Fruit fly (Drosophila melanogaster) whole organism, embryonic: Measurements from ENCODE around the gene Cpr64Ad.

Experiments
- Abd-B ChIP-seq: fragments of 200-800 bp; sonication (Bioruptor generic); optimal IDR thresholded peaks from 2 replicates; lab custom pipeline; 2018; ENCODE audit warnings: missing biosample characterization, mild to moderate bottlenecking, missing genetic modification characterization, moderate library complexity
- Bgb ChIP-seq: fragments of 200-800 bp; sonication (Bioruptor generic); IDR thresholded peaks from 2 replicates; pipeline ENCODE4 v1.3.6; 2022; ENCODE audit warnings: missing biosample characterization, missing genetic modification characterization; ENCODE audit not compliant: partially characterized antibody
- CG1024 ChIP-seq: fragments of 200-800 bp; sonication (Bioruptor generic); IDR thresholded peaks from 2 replicates; pipeline ENCODE4 v1.3.6; 2022; ENCODE audit warnings: missing biosample characterization, missing genetic modification characterization
- CG13775 ChIP-seq: fragments of 200-800 bp; sonication (Bioruptor generic); optimal IDR thresholded peaks from 3 replicates; lab custom pipeline; 2017; ENCODE audit warnings: missing biosample characterization, mild to moderate bottlenecking, missing genetic modification characterization
- CG15514 ChIP-seq: fragments of 200-800 bp; sonication (Bioruptor generic); optimal IDR thresholded peaks from 3 replicates; lab custom pipeline; 2017; ENCODE audit warnings: missing biosample characterization, missing genetic modification characterization, mild to moderate bottlenecking, moderate library complexity, missing genetic modification reagents
- CG16779 ChIP-seq: fragments of 200-800 bp; sonication (Bioruptor generic); IDR thresholded peaks from 2 replicates; pipeline ENCODE4 v1.3.6; 2022; ENCODE audit warnings: missing biosample characterization, missing genetic modification characterization
- CG17829 ChIP-seq: fragments of 200-800 bp; optimal IDR thresholded peaks from 2 replicates; lab custom pipeline; 2019; ENCODE audit warnings: missing biosample characterization, mild to moderate bottlenecking, missing genetic modification characterization, moderate library complexity
- CG4404 ChIP-seq: fragments of 200-800 bp; sonication (Bioruptor generic); IDR thresholded peaks from 2 replicates; pipeline ENCODE4 v1.3.6; 2022; ENCODE audit warnings: missing biosample characterization, missing genetic modification characterization
- CG6854 ChIP-seq: fragments of 200-800 bp; sonication (Bioruptor generic); optimal IDR thresholded peaks from 3 replicates; lab custom pipeline; 2017; ENCODE audit warnings: missing biosample characterization, mild to moderate bottlenecking, missing genetic modification characterization
- Deaf1 ChIP-seq: fragments of 200-800 bp; optimal IDR thresholded peaks from 3 replicates; lab custom pipeline; 2019; ENCODE audit warnings: missing biosample characterization, mild to moderate bottlenecking, missing genetic modification characterization, moderate library complexity
- Ets65A ChIP-seq: fragments of 200-800 bp; sonication (Bioruptor generic); peaks from one replicate; lab custom pipeline; 2016; ENCODE audit warnings: missing biosample characterization, missing genetic modification characterization
- Fer2 ChIP-seq: fragments of 200-800 bp; sonication (Bioruptor generic); optimal IDR thresholded peaks from 2 replicates; lab custom pipeline; 2018; ENCODE audit warnings: missing biosample characterization, mild to moderate bottlenecking, missing genetic modification characterization, moderate library complexity
- H15 ChIP-seq: fragments of 200-800 bp; sonication (Bioruptor generic); IDR thresholded peaks from 3 replicates; pipeline ENCODE4 v1.3.6; 2022; ENCODE audit warnings: missing biosample characterization, missing genetic modification characterization
- HLH4C ChIP-seq: fragments of 200-800 bp; sonication (Bioruptor generic); IDR thresholded peaks from 3 replicates; pipeline ENCODE4 v1.3.6; 2022; ENCODE audit warnings: missing biosample characterization, missing genetic modification characterization; ENCODE audit not compliant: partially characterized antibody
- MBD-R2 ChIP-seq: fragments of 200-800 bp; sonication (Bioruptor generic); IDR thresholded peaks from 2 replicates; pipeline ENCODE4 v1.3.6; 2022; ENCODE audit warnings: missing biosample characterization, missing genetic modification characterization
- Mad ChIP-seq: fragments of 200-800 bp; sonication (Bioruptor generic); optimal IDR thresholded peaks from 2 replicates; lab custom pipeline; 2016; ENCODE audit warnings: missing biosample characterization, missing genetic modification characterization
- Med ChIP-seq: fragments of 200-800 bp; sonication (Bioruptor generic); peaks from one replicate; lab custom pipeline; 2016; ENCODE audit warnings: missing biosample characterization, missing genetic modification characterization, mild to moderate bottlenecking, inconsistent platforms, moderate library complexity
- Ptx1 ChIP-seq: fragments of 200-800 bp; sonication (Bioruptor generic); IDR thresholded peaks from 2 replicates; pipeline ENCODE4 v1.3.6; 2022; ENCODE audit warnings: missing biosample characterization, missing genetic modification characterization
- Scr ChIP-seq: fragments of 200-800 bp; sonication (Bioruptor generic); IDR thresholded peaks from 2 replicates; pipeline ENCODE4 v1.3.6; 2022; ENCODE audit warnings: missing biosample characterization, missing genetic modification characterization; ENCODE audit not compliant: partially characterized antibody
- Sry-δ ChIP-seq: fragments of 200-800 bp; sonication (Bioruptor generic); optimal IDR thresholded peaks from 2 replicates; lab custom pipeline; 2016; ENCODE audit warnings: missing biosample characterization, missing genetic modification characterization
- abd-A ChIP-seq: fragments of 200-800 bp; sonication (Bioruptor generic); optimal IDR thresholded peaks from 3 replicates; lab custom pipeline; 2019; ENCODE audit warnings: missing biosample characterization, mild to moderate bottlenecking, missing genetic modification characterization, moderate library complexity
- bab2 ChIP-seq: fragments of 200-800 bp; sonication (Bioruptor generic); optimal IDR thresholded peaks from 2 replicates; lab custom pipeline; 2016; ENCODE audit warnings: missing biosample characterization, missing genetic modification characterization
- chinmo ChIP-seq: fragments of 200-800 bp; sonication (Bioruptor generic); IDR thresholded peaks from 4 replicates; pipeline ENCODE4 v1.3.6; 2022; ENCODE audit warnings: missing biosample characterization, missing genetic modification characterization; ENCODE audit not compliant: partially characterized antibody
- chm ChIP-seq: fragments of 200-800 bp; sonication (Bioruptor generic); IDR thresholded peaks from 2 replicates; pipeline ENCODE4 v1.3.6; 2022; ENCODE audit warnings: missing biosample characterization, missing genetic modification characterization
- crol ChIP-seq: fragments of 200-800 bp; sonication (Bioruptor generic); IDR thresholded peaks from 2 replicates; pipeline ENCODE4 v1.3.6; 2022; ENCODE audit warnings: missing biosample characterization, missing genetic modification characterization
- dati ChIP-seq: fragments of 200-800 bp; sonication (Bioruptor generic); IDR thresholded peaks from 2 replicates; pipeline ENCODE4 v1.3.6; 2022; ENCODE audit warnings: missing biosample characterization, missing genetic modification characterization
- ewg ChIP-seq: fragments of 200-800 bp; sonication (Bioruptor generic); optimal IDR thresholded peaks from 3 replicates; lab custom pipeline; 2017; ENCODE audit warnings: mild to moderate bottlenecking, missing biosample characterization, missing genetic modification reagents, missing genetic modification characterization
- mld ChIP-seq: fragments of 200-800 bp; sonication (Bioruptor generic); IDR thresholded peaks from 3 replicates; pipeline ENCODE4 v1.3.6; 2022; ENCODE audit warnings: missing biosample characterization, missing genetic modification characterization; ENCODE audit not compliant: partially characterized antibody
- nerfin-1 ChIP-seq: fragments of 200-800 bp; sonication (Bioruptor generic); optimal IDR thresholded peaks from 3 replicates; lab custom pipeline; 2019; ENCODE audit warnings: missing biosample characterization, mild to moderate bottlenecking, missing genetic modification characterization, moderate library complexity
- onecut ChIP-seq: fragments of 200-800 bp; sonication (Bioruptor generic); IDR thresholded peaks from 2 replicates; pipeline ENCODE4 v1.3.6; 2022; ENCODE audit warnings: missing biosample characterization, missing genetic modification characterization
- rib ChIP-seq: fragments of 200-800 bp; sonication (Bioruptor generic); IDR thresholded peaks from 2 replicates; pipeline ENCODE4 v1.3.6; 2022; ENCODE audit warnings: missing biosample characterization, missing genetic modification characterization
- row ChIP-seq: fragments of 200-800 bp; sonication (Bioruptor generic); IDR thresholded peaks from 3 replicates; pipeline ENCODE4 v1.3.6; 2022; ENCODE audit warnings: missing biosample characterization, missing genetic modification characterization
- scrt ChIP-seq: fragments of 200-800 bp; sonication (Bioruptor generic); optimal IDR thresholded peaks from 2 replicates; lab custom pipeline; 2018; ENCODE audit warnings: missing biosample characterization, mild to moderate bottlenecking, missing genetic modification characterization, moderate library complexity
- sd ChIP-seq: fragments of 200-800 bp; sonication (Bioruptor generic); optimal IDR thresholded peaks from 3 replicates; lab custom pipeline; 2018; ENCODE audit warnings: missing biosample characterization, mild to moderate bottlenecking, missing genetic modification characterization, moderate library complexity
- seq ChIP-seq: fragments of 200-800 bp; sonication (Bioruptor generic); IDR thresholded peaks from 2 replicates; pipeline ENCODE4 v1.3.6; 2022; ENCODE audit warnings: missing biosample characterization, missing genetic modification characterization
- so ChIP-seq: fragments of 200-800 bp; sonication (Bioruptor generic); IDR thresholded peaks from 3 replicates; pipeline ENCODE4 v1.3.6; 2022; ENCODE audit warnings: missing biosample characterization, missing genetic modification characterization
- tio ChIP-seq: fragments of 200-800 bp; sonication (Bioruptor generic); optimal IDR thresholded peaks from 2 replicates; lab custom pipeline; 2017; ENCODE audit warnings: missing biosample characterization, missing genetic modification characterization, inconsistent platforms

The Cpr64Ad gene

DNA sequence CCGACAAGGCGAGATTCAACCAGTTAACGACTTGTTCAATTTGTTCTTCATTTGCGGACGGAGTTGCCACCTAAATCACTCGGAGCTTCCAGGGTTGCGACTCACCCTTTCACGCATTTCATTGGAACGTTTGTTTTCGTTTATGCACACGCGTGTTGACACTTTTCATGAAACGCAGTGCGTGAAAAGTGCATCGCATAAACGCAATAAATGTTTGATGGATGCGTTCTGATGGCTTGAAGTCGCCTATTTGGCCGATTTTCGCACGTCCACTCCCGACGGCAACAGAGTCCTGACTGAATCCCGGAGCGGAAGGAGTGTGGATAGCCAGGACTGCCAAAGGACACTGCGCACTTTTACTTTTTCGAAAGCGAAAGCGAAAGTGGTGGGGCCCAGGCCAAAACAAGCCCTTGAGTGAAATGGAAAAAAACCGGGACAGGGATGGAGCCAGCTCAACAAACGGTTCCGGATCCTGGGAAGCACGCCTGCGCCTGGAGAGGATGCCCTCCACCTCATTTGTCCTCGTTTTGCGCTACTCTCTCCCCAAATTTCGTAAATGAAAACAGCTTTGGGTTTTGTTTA lies 37.1 kb upstream of the Cpr64Ad start, which contains the start of gene Teh4 (continued):
- TF ChIP-seq ewg (GFP tag; lab: Kevin White, UChicago) = peak; percentile 89
- peak; percentile 22; the same call in 1 of the 3 replicates for TF ChIP-seq row (GFP tag; lab: Robert Waterston, UW)
- no peak for TF ChIP-seq Ptx1 (GFP tag; lab: Robert Waterston, UW)
- TF ChIP-seq CG13775 = no peak
- TF ChIP-seq tio (GFP tag; lab: Kevin White, UChicago) = no peak
- peak; percentile 57; the same call in 1 of the 2 replicates for TF ChIP-seq CG16779
- peak; percentile 60 for TF ChIP-seq nerfin-1 (tag; lab: Kevin White, UChicago)
- 0 out of 3 replicates have a peak, but pooled peaks have one; percentile 31 for TF ChIP-seq HLH4C (GFP tag; lab: Robert Waterston, UW)
- TF ChIP-seq Ets65A (GFP tag; lab: Kevin White, UChicago) = peak; percentile 85
- TF ChIP-seq CG17829 (tag; lab: Kevin White, UChicago) = no peak

dm6 chr3L:4184563-4184962 lies 30.6 kb upstream of the Cpr64Ad start, which contains the start of gene Teh3:
TSS of gene Teh3 (minus strand) at chr3L:4184663.
- TF ChIP-seq CG4404 (GFP tag; lab: Robert Waterston, UW) (no peak), sd (tag; lab: Kevin White, UChicago) (no peak), chm (GFP tag; lab: Robert Waterston, UW) (no peak)

dm6 chr3L:4185259-4185658 lies 29.9 kb upstream of the Cpr64Ad start:
- TF ChIP-seq mld (GFP tag; lab: Robert Waterston, UW) (0 out of 3 replicates have a peak, but pooled peaks have one; percentile 44), chinmo (GFP tag; lab: Robert Waterston, UW) (0 out of 4 replicates have a peak, but pooled peaks have one; percentile 25), sd (tag; lab: Kevin White, UChicago) (peak; percentile 69), bab2 (GFP tag; lab: Kevin White, UChicago) (no peak), Fer2 (no peak), abd-A (peak; percentile 77), CG15514 (GFP tag; lab: Kevin White, UChicago) (peak; percentile 39), Scr (GFP tag; lab: Robert Waterston, UW) (0 out of 2 replicates have a peak, but pooled peaks have one; percentile 14), Deaf1 (peak; percentile 80), Bgb (GFP tag; lab: Robert Waterston, UW) (peak; percentile 19; the same call in 1 of the 2 replicates), so (no peak), ewg (GFP tag; lab: Kevin White, UChicago) (peak; percentile 94), Sry-δ (GFP tag; lab: Kevin White, UChicago) (no peak), crol (GFP tag; lab: Robert Waterston, UW) (peak; percentile 86), Med (GFP tag; lab: Kevin White, UChicago) (peak; percentile 49), nerfin-1 (tag; lab: Kevin White, UChicago) (peak; percentile 78), Mad (GFP tag; lab: Kevin White, UChicago) (peak; percentile 30), MBD-R2 (0 out of 2 replicates have a peak, but pooled peaks have one; percentile 13), Abd-B (GFP tag; lab: Kevin White, UChicago) (no peak), rib (0 out of 2 replicates have a peak, but pooled peaks have one; percentile 30), onecut (GFP tag; lab: Robert Waterston, UW) (peak; percentile 98), H15 (GFP tag; lab: Robert Waterston, UW) (no peak), dati (no peak), CG1024 (GFP tag; lab: Robert Waterston, UW) (no peak), seq (0 out of 2 replicates have a peak, but pooled peaks have one; percentile 29), scrt (GFP tag; lab: Kevin White, UChicago) (peak; percentile 0), row (GFP tag; lab: Robert Waterston, UW) (no peak), CG6854 (no peak)
